Worm (Caenorhabditis elegans): ENCODE measurements around the gene fbxa-69.

DNA sequence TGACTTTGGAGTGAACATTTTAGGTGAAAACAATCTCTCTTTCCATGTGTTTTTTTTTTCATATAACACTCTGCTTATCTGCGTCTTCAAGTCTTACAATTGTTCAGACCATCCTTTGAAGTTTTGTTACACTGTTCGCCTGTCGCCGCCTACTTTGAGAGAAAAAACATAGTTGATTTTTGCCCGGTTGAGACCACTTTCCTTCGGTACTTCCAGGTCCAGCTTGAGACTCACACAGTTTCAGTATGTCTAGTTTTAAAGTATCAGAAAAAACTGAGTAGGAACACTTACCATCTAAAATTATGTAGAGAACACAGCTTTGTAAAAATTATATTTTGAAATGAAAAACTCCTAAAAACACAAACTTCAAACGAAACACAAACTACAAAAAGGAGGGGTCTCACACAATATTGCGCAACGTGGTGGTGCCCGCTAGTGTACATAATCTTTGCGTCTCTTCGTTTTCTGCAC, at the start of gene fbxa-69, which contains the start of gene F54B8.4:
- no peak for TF ChIP-seq fkh-10 (GFP tag; optimal IDR thresholded peaks at IDR 0.05)
- no peak for TF ChIP-seq egl-27 (tag; optimal IDR thresholded peaks at IDR 0.05)
- TF ChIP-seq skn-1 (tag; optimal IDR thresholded peaks at IDR 0.05): no peak
- no peak for TF ChIP-seq unc-62 (GFP tag; optimal IDR thresholded peaks at IDR 0.05)
- no peak for TF ChIP-seq mml-1 (tag; optimal IDR thresholded peaks at IDR 0.05)
- no peak for TF ChIP-seq ztf-4 (tag; optimal IDR thresholded peaks at IDR 0.05)
- TF ChIP-seq elt-1 (tag; optimal IDR thresholded peaks at IDR 0.05): no peak
- TF ChIP-seq unc-39 (tag; optimal IDR thresholded peaks at IDR 0.05): no peak
- TF ChIP-seq nhr-25 (tag; optimal IDR thresholded peaks at IDR 0.05): no peak
- no peak for TF ChIP-seq ceh-82 (tag; optimal IDR thresholded peaks at IDR 0.05)
- no peak for TF ChIP-seq snpc-4 (tag; optimal IDR thresholded peaks at IDR 0.05)
